Fruit fly (Drosophila melanogaster) whole organism, embryonic: ENCODE measurements around the gene CG43922.

ENCODE experiments used
- Atf3 ChIP-seq: fragments of 200-800 bp; sonication (Bioruptor generic); optimal IDR thresholded peaks from 3 replicates; lab custom pipeline; 2016; ENCODE audit warnings: missing biosample characterization, missing genetic modification characterization
- Bgb ChIP-seq: fragments of 200-800 bp; sonication (Bioruptor generic); IDR thresholded peaks from 2 replicates; pipeline ENCODE4 v1.3.6; 2022; ENCODE audit warnings: missing biosample characterization, missing genetic modification characterization; ENCODE audit not compliant: partially characterized antibody
- BtbVII ChIP-seq: fragments of 200-800 bp; sonication (Bioruptor generic); optimal IDR thresholded peaks from 3 replicates; lab custom pipeline; 2017; ENCODE audit warnings: missing biosample characterization, mild to moderate bottlenecking, missing genetic modification characterization
- CG1024 ChIP-seq: fragments of 200-800 bp; sonication (Bioruptor generic); IDR thresholded peaks from 2 replicates; pipeline ENCODE4 v1.3.6; 2022; ENCODE audit warnings: missing biosample characterization, missing genetic modification characterization
- CG10543 ChIP-seq: fragments of 200-800 bp; sonication (Bioruptor generic); optimal IDR thresholded peaks from 3 replicates; lab custom pipeline; 2017; ENCODE audit warnings: missing biosample characterization, mild to moderate bottlenecking, missing genetic modification characterization, moderate library complexity
- CG12219 ChIP-seq: fragments of 200-800 bp; sonication (Bioruptor generic); optimal IDR thresholded peaks from 3 replicates; lab custom pipeline; 2018; ENCODE audit warnings: missing biosample characterization, mild to moderate bottlenecking, missing genetic modification characterization
- CG1233 ChIP-seq: fragments of 200-800 bp; sonication (Bioruptor generic); optimal IDR thresholded peaks from 4 replicates; lab custom pipeline; 2018; ENCODE audit warnings: missing biosample characterization, mild to moderate bottlenecking, missing genetic modification characterization
- CG12659 ChIP-seq: fragments of 200-800 bp; sonication (Bioruptor generic); optimal IDR thresholded peaks from 3 replicates; lab custom pipeline; 2017; ENCODE audit warnings: mild to moderate bottlenecking, missing biosample characterization, missing genetic modification reagents, missing genetic modification characterization
- CG13296 ChIP-seq: fragments of 200-800 bp; sonication (Bioruptor generic); optimal IDR thresholded peaks from 3 replicates; lab custom pipeline; 2018; ENCODE audit warnings: missing biosample characterization, mild to moderate bottlenecking, missing genetic modification characterization
- CG13624 ChIP-seq: fragments of 200-800 bp; sonication (Bioruptor generic); optimal IDR thresholded peaks from 2 replicates; lab custom pipeline; 2016; ENCODE audit warnings: missing biosample characterization, missing genetic modification characterization
- CG1529 ChIP-seq: fragments of 200-800 bp; sonication (Bioruptor generic); optimal IDR thresholded peaks from 3 replicates; lab custom pipeline; 2018; ENCODE audit warnings: missing biosample characterization, missing genetic modification characterization
- CG1603 ChIP-seq: fragments of 200-800 bp; sonication (Bioruptor generic); optimal IDR thresholded peaks from 2 replicates; lab custom pipeline; 2019; ENCODE audit warnings: missing biosample characterization, mild to moderate bottlenecking, missing genetic modification characterization, moderate library complexity
- CG16813 ChIP-seq: fragments of 200-800 bp; sonication (Bioruptor generic); IDR thresholded peaks from 3 replicates; pipeline ENCODE4 v1.3.6; 2022; ENCODE audit warnings: missing biosample characterization, missing genetic modification characterization; ENCODE audit not compliant: partially characterized antibody
- CG17802 ChIP-seq: fragments of 200-800 bp; sonication (Bioruptor generic); optimal IDR thresholded peaks from 2 replicates; lab custom pipeline; 2018; ENCODE audit warnings: missing biosample characterization, mild to moderate bottlenecking, missing genetic modification characterization, moderate library complexity
- CG1792 ChIP-seq: fragments of 200-800 bp; sonication (Bioruptor generic); optimal IDR thresholded peaks from 2 replicates; lab custom pipeline; 2016; ENCODE audit warnings: missing biosample characterization, missing genetic modification characterization
- CG18011 ChIP-seq: fragments of 200-800 bp; sonication (Bioruptor generic); optimal IDR thresholded peaks from 2 replicates; lab custom pipeline; 2017; ENCODE audit warnings: missing biosample characterization, missing genetic modification characterization, mild to moderate bottlenecking, moderate library complexity, missing genotype
- CG18476 ChIP-seq: fragments of 200-800 bp; sonication (Bioruptor generic); optimal IDR thresholded peaks from 2 replicates; lab custom pipeline; 2016; ENCODE audit warnings: missing biosample characterization, mild to moderate bottlenecking, missing genetic modification characterization
- CG3163 ChIP-seq: fragments of 200-800 bp; sonication (Bioruptor generic); optimal IDR thresholded peaks from 3 replicates; lab custom pipeline; 2016; ENCODE audit warnings: missing biosample characterization, missing genetic modification characterization
- CG4424 ChIP-seq: fragments of 200-800 bp; sonication (Bioruptor generic); optimal IDR thresholded peaks from 3 replicates; lab custom pipeline; 2016; ENCODE audit warnings: missing biosample characterization, missing genetic modification characterization
- CG4730 ChIP-seq: fragments of 200-800 bp; sonication (Bioruptor generic); IDR thresholded peaks from 2 replicates; pipeline ENCODE4 v1.3.6; 2022; ENCODE audit warnings: missing biosample characterization, missing genetic modification characterization
- CG6765 ChIP-seq: fragments of 200-800 bp; sonication (Bioruptor generic); optimal IDR thresholded peaks from 3 replicates; lab custom pipeline; 2017; ENCODE audit warnings: missing biosample characterization, mild to moderate bottlenecking, missing genetic modification characterization
- CG7963 ChIP-seq: fragments of 200-800 bp; sonication (Bioruptor generic); IDR thresholded peaks from 3 replicates; pipeline ENCODE4 v1.3.6; 2022; ENCODE audit warnings: missing biosample characterization, missing genetic modification characterization; ENCODE audit not compliant: partially characterized antibody
- CG8281 ChIP-seq: fragments of 200-800 bp; sonication (Bioruptor generic); optimal IDR thresholded peaks from 2 replicates; lab custom pipeline; 2018; ENCODE audit warnings: missing biosample characterization, mild to moderate bottlenecking, missing genetic modification characterization, moderate library complexity
- CG8924 ChIP-seq: fragments of 200-800 bp; optimal IDR thresholded peaks from 3 replicates; lab custom pipeline; 2019; ENCODE audit warnings: missing biosample characterization, mild to moderate bottlenecking, missing genetic modification characterization, moderate library complexity
- CG9817 ChIP-seq: fragments of 200-800 bp; sonication (Bioruptor generic); optimal IDR thresholded peaks from 2 replicates; lab custom pipeline; 2018; ENCODE audit warnings: missing biosample characterization, mild to moderate bottlenecking, missing genetic modification characterization, moderate library complexity
- CTCF ChIP-seq: fragments of 200-800 bp; sonication (Bioruptor generic); optimal IDR thresholded peaks from 2 replicates; lab custom pipeline; 2017; ENCODE audit warnings: missing biosample characterization, mild to moderate bottlenecking, missing genetic modification characterization, moderate library complexity
- Dbx ChIP-seq: fragments of 200-800 bp; sonication (Bioruptor generic); IDR thresholded peaks from 3 replicates; pipeline ENCODE4 v1.3.6; 2022; ENCODE audit warnings: missing biosample characterization, missing genetic modification characterization
- Dref ChIP-seq: fragments of 200-800 bp; sonication (Bioruptor generic); IDR thresholded peaks from 2 replicates; pipeline ENCODE4 v1.3.6; 2022; ENCODE audit warnings: missing biosample characterization, missing genetic modification characterization
- Drgx ChIP-seq: fragments of 200-800 bp; sonication (Bioruptor generic); IDR thresholded peaks from 2 replicates; pipeline ENCODE4 v1.3.6; 2022; ENCODE audit warnings: missing biosample characterization, missing genetic modification characterization
- ERR ChIP-seq: fragments of 200-800 bp; sonication (Bioruptor generic); optimal IDR thresholded peaks from 2 replicates; lab custom pipeline; 2016; ENCODE audit warnings: missing biosample characterization, missing genetic modification characterization
- Eip74EF ChIP-seq, 2 experiments: fragments of 200-800 bp in 1 of 2; fragments of >200 bp in 1 of 2; sonication (Bioruptor generic) in 1 of 2; optimal IDR thresholded peaks; 2 replicates each; lab custom pipeline; 2017 to 2019; ENCODE audit warnings: missing biosample characterization in 2 of 2, missing genetic modification characterization in 2 of 2, mild to moderate bottlenecking in 1 of 2, moderate library complexity in 1 of 2
- Elba2 ChIP-seq: fragments of 200-800 bp; sonication (Bioruptor generic); optimal IDR thresholded peaks from 3 replicates; lab custom pipeline; 2016; ENCODE audit warnings: missing biosample characterization, missing genetic modification characterization
- HmgD ChIP-seq: fragments of 200-800 bp; sonication (Bioruptor generic); optimal IDR thresholded peaks from 3 replicates; lab custom pipeline; 2016; ENCODE audit warnings: missing biosample characterization, missing genetic modification characterization
- Hr3 ChIP-seq: fragments of 200-800 bp; sonication (Bioruptor generic); optimal IDR thresholded peaks from 3 replicates; lab custom pipeline; 2016; ENCODE audit warnings: missing biosample characterization, missing genetic modification characterization
- Mes4 ChIP-seq: fragments of 200-800 bp; sonication (Bioruptor generic); optimal IDR thresholded peaks from 2 replicates; lab custom pipeline; 2016; ENCODE audit warnings: missing biosample characterization, missing genetic modification characterization
- Poxn ChIP-seq: fragments of 200-800 bp; sonication (Bioruptor generic); IDR thresholded peaks from 2 replicates; pipeline ENCODE4 v1.3.6; 2022; ENCODE audit warnings: missing biosample characterization, missing genetic modification characterization
- Tbp ChIP-seq: fragments of >200 bp; optimal IDR thresholded peaks from 2 replicates; lab custom pipeline; 2018; ENCODE audit warnings: missing biosample characterization, missing genetic modification characterization
- dati ChIP-seq: fragments of 200-800 bp; sonication (Bioruptor generic); IDR thresholded peaks from 2 replicates; pipeline ENCODE4 v1.3.6; 2022; ENCODE audit warnings: missing biosample characterization, missing genetic modification characterization
- ems ChIP-seq: fragments of 200-800 bp; sonication (Bioruptor generic); optimal IDR thresholded peaks from 3 replicates; lab custom pipeline; 2016; ENCODE audit warnings: missing biosample characterization, missing genetic modification characterization
- esg ChIP-seq: fragments of 200-800 bp; sonication (Bioruptor generic); conservative IDR thresholded peaks from 2 replicates; pipeline ENCODE4 v1.3.6; 2022; ENCODE audit warnings: missing biosample characterization, missing genetic modification characterization
- fd102C ChIP-seq: fragments of 200-800 bp; sonication (Bioruptor generic); optimal IDR thresholded peaks from 2 replicates; lab custom pipeline; 2018; ENCODE audit warnings: missing biosample characterization, mild to moderate bottlenecking, missing genetic modification characterization, moderate library complexity
- fd3F ChIP-seq: fragments of 200-800 bp; sonication (Bioruptor generic); optimal IDR thresholded peaks from 2 replicates; lab custom pipeline; 2018; ENCODE audit warnings: missing biosample characterization, mild to moderate bottlenecking, missing genetic modification characterization, moderate library complexity
- gce ChIP-seq: fragments of 200-800 bp; sonication (Bioruptor generic); IDR thresholded peaks from 3 replicates; pipeline ENCODE4 v1.3.6; 2022; ENCODE audit warnings: missing biosample characterization, missing genetic modification characterization
- ind ChIP-seq: fragments of 200-800 bp; sonication (Bioruptor generic); optimal IDR thresholded peaks from 3 replicates; lab custom pipeline; 2016; ENCODE audit warnings: missing biosample characterization, missing genetic modification characterization
- lov ChIP-seq, 2 experiments: fragments of 200-800 bp in 1 of 2; fragments of >200 bp in 1 of 2; sonication (Bioruptor generic) in 1 of 2; IDR thresholded peaks in 1 of 2; optimal IDR thresholded peaks in 1 of 2; 2 replicates in 1 of 2; 3 replicates in 1 of 2; pipeline versions ENCODE4 v1.3.6 to Lab custom; 2017 to 2022; ENCODE audit warnings: missing biosample characterization in 1 of 2, missing genetic modification characterization in 1 of 2
- oc ChIP-seq: fragments of 200-800 bp; sonication (Bioruptor generic); optimal IDR thresholded peaks from 2 replicates; lab custom pipeline; 2018; ENCODE audit warnings: missing biosample characterization, mild to moderate bottlenecking, missing genetic modification characterization, moderate library complexity
- odd ChIP-seq: fragments of 200-800 bp; sonication (Bioruptor generic); optimal IDR thresholded peaks from 2 replicates; lab custom pipeline; 2017; ENCODE audit warnings: missing biosample characterization, mild to moderate bottlenecking, missing genetic modification characterization
- p53 ChIP-seq: fragments of 200-800 bp; sonication (Bioruptor generic); optimal IDR thresholded peaks from 2 replicates; lab custom pipeline; 2016; ENCODE audit warnings: missing biosample characterization, missing genetic modification characterization
- stc ChIP-seq: fragments of 200-800 bp; sonication (Bioruptor generic); IDR thresholded peaks from 2 replicates; pipeline ENCODE4 v1.3.6; 2022; ENCODE audit warnings: missing biosample characterization, missing genetic modification characterization
- trem ChIP-seq: fragments of 200-800 bp; optimal IDR thresholded peaks from 3 replicates; lab custom pipeline; 2019; ENCODE audit warnings: missing biosample characterization, mild to moderate bottlenecking, missing genetic modification characterization, moderate library complexity
- usp ChIP-seq: fragments of >200 bp; optimal IDR thresholded peaks from 2 replicates; lab custom pipeline; 2017; ENCODE audit warnings: missing biosample characterization, missing genetic modification characterization

CG43922 gene

DNA sequence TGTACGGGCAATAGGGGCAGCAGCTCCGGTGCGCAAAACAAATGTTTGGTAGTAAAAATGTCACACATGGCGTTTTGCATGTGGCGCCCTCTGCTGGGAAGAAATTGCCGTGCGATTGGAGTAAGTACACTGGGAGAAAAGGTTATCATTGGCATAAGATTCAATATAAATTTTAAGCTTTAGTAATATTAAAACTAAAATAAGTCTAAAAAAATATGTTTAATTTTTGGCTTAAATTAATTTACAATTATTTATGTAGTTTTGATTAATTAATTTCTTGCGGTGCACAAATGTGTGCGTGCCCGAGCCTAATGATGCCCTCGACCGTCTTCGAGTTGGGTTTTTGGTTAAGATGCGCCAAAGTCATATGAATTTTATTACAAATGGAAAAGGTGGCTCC, 28.2 kb downstream of the CG43922 start (continued):
- TF ChIP-seq Dref (GFP tag; lab: Robert Waterston, UW): no peak
- no peak for TF ChIP-seq Tbp
- TF ChIP-seq Dbx: peak; percentile 70; the same call in 2 of the 3 replicates
- TF ChIP-seq Drgx: no peak
- no peak for TF ChIP-seq p53 (GFP tag; lab: Kevin White, UChicago)
- TF ChIP-seq CG18011: no peak
- TF ChIP-seq CG16813 (GFP tag; lab: Robert Waterston, UW): no peak
- TF ChIP-seq CTCF (GFP tag; lab: Kevin White, UChicago): peak; percentile 87
- TF ChIP-seq esg: peak; percentile 48; the same call in 1 of the 2 replicates
- TF ChIP-seq gce: no peak
- TF ChIP-seq CG13624 (GFP tag; lab: Kevin White, UChicago): no peak
- peak; percentile 52 for TF ChIP-seq ems (GFP tag; lab: Kevin White, UChicago)
- TF ChIP-seq Hr3 (GFP tag; lab: Kevin White, UChicago): peak; percentile 60
- TF ChIP-seq dati (GFP tag; lab: Robert Waterston, UW): no peak
- TF ChIP-seq CG4730: 0 out of 2 replicates have a peak, but pooled peaks have one; percentile 33
- TF ChIP-seq trem (tag; lab: Kevin White, UChicago): peak; percentile 41
- TF ChIP-seq CG1233 (GFP tag; lab: Kevin White, UChicago): peak; percentile 55
- no peak for TF ChIP-seq Atf3 (GFP tag; lab: Kevin White, UChicago)
- TF ChIP-seq CG1529 (GFP tag; lab: Kevin White, UChicago): peak; percentile 20
- TF ChIP-seq CG4424 (GFP tag; lab: Kevin White, UChicago): peak; percentile 64
- peak; percentile 5 for TF ChIP-seq BtbVII (GFP tag; lab: Kevin White, UChicago)
- TF ChIP-seq Mes4 (GFP tag; lab: Kevin White, UChicago): no peak
- peak; percentile 50 for TF ChIP-seq CG10543
- no peak for TF ChIP-seq HmgD (GFP tag; lab: Kevin White, UChicago)
- TF ChIP-seq CG18476 (GFP tag; lab: Kevin White, UChicago): peak; percentile 28
- TF ChIP-seq CG12219: peak; percentile 4
- TF ChIP-seq Poxn (GFP tag; lab: Robert Waterston, UW): no peak
- no peak for TF ChIP-seq CG1792 (GFP tag; lab: Kevin White, UChicago)
- TF ChIP-seq fd102C (GFP tag; lab: Kevin White, UChicago): no peak
- TF ChIP-seq CG1603 (tag; lab: Kevin White, UChicago): peak; percentile 48
- TF ChIP-seq ERR: no peak
- TF ChIP-seq lov (optimal IDR thresholded peaks at IDR 0.05; lab: Kevin White, UChicago): no peak
- no peak for TF ChIP-seq lov (GFP tag; IDR thresholded peaks at IDR 0.05; lab: Robert Waterston, UW)
- TF ChIP-seq fd3F (GFP tag; lab: Kevin White, UChicago): peak; percentile 5
- no peak for TF ChIP-seq Bgb (GFP tag; lab: Robert Waterston, UW)
- peak; percentile 29 for TF ChIP-seq CG12659
- TF ChIP-seq usp (GFP tag; lab: Kevin White, UChicago): no peak
- TF ChIP-seq CG7963 (GFP tag; lab: Robert Waterston, UW): no peak
- TF ChIP-seq CG3163: no peak
- TF ChIP-seq CG17802 (tag; lab: Kevin White, UChicago): peak; percentile 18
- no peak for TF ChIP-seq CG6765
- TF ChIP-seq CG8924 (tag; lab: Kevin White, UChicago): peak; percentile 65
- TF ChIP-seq CG9817 (tag; lab: Kevin White, UChicago): peak; percentile 50
- TF ChIP-seq odd (GFP tag; lab: Kevin White, UChicago): peak; percentile 43
- TF ChIP-seq Eip74EF (GFP tag; optimal IDR thresholded peaks at IDR 0.05; lab: Kevin White, UChicago): peak in 1 of 2 experiments; percentile 29
- no peak for TF ChIP-seq Elba2
- TF ChIP-seq CG13296 (GFP tag; lab: Kevin White, UChicago): peak; percentile 49
- TF ChIP-seq stc: peak; percentile 73; the same call in 1 of the 2 replicates
- peak; percentile 9 for TF ChIP-seq CG8281 (tag; lab: Kevin White, UChicago)
- TF ChIP-seq oc (tag; lab: Kevin White, UChicago): peak; percentile 26
- peak; percentile 53 for TF ChIP-seq ind
- TF ChIP-seq CG1024: peak; percentile 63
